Worm (Caenorhabditis elegans) whole organism, L2 larva: ENCODE measurements around the gene Y38H6C.8.

Source experiments
- C34F6.9 ChIP-seq: fragments of 150-350 bp; optimal IDR thresholded peaks from 2 replicates; lab custom pipeline; 2014; ENCODE audit warnings: missing biosample characterization, missing genetic modification characterization
- F13H6.1 ChIP-seq: sonication (generic microtip); optimal IDR thresholded peaks from 2 replicates; lab custom pipeline; 2016; ENCODE audit warnings: missing genetic modification characterization, missing compliant biosample characterization
- R02D3.7 ChIP-seq: fragments of 150-350 bp; optimal IDR thresholded peaks from 2 replicates; lab custom pipeline; 2014; ENCODE audit warnings: missing biosample characterization, missing genetic modification characterization
- Y55F3AM.14 ChIP-seq: fragments of 200-800 bp; sonication (Bioruptor generic); optimal IDR thresholded peaks from 2 replicates; lab custom pipeline; 2018; ENCODE audit warnings: mild to moderate bottlenecking, missing genetic modification characterization, missing compliant biosample characterization
- ZK546.5 ChIP-seq: sonication (generic microtip); optimal IDR thresholded peaks from 2 replicates; lab custom pipeline; 2017; ENCODE audit warnings: missing biosample characterization, missing genetic modification characterization
- alr-1 ChIP-seq: fragments of 150-350 bp; optimal IDR thresholded peaks from 2 replicates; lab custom pipeline; 2014; ENCODE audit warnings: missing biosample characterization, missing genetic modification characterization
- aly-2 ChIP-seq: fragments of 150-350 bp; optimal IDR thresholded peaks from 2 replicates; lab custom pipeline; 2014; ENCODE audit warnings: missing biosample characterization, missing genetic modification characterization
- blmp-1 ChIP-seq: sonication (generic microtip); optimal IDR thresholded peaks from 2 replicates; lab custom pipeline; 2017; ENCODE audit warnings: missing genetic modification characterization, mild to moderate bottlenecking, missing compliant biosample characterization, antibody characterized with exemption, moderate library complexity; ENCODE audit not compliant: insufficient read depth
- ceh-16 ChIP-seq: fragments of 150-350 bp; optimal IDR thresholded peaks from 2 replicates; lab custom pipeline; 2014; ENCODE audit warnings: missing biosample characterization, missing genetic modification characterization
- crh-2 ChIP-seq: sonication (generic microtip); optimal IDR thresholded peaks from 2 replicates; lab custom pipeline; 2017; ENCODE audit warnings: missing biosample characterization, missing genetic modification characterization
- dmd-4 ChIP-seq: sonication (generic microtip); optimal IDR thresholded peaks from 2 replicates; lab custom pipeline; 2017; ENCODE audit warnings: missing biosample characterization, missing genetic modification characterization
- egl-27 ChIP-seq: sonication (generic microtip); optimal IDR thresholded peaks from 3 replicates; lab custom pipeline; 2017; ENCODE audit warnings: missing biosample characterization, missing genetic modification reagents, missing genetic modification characterization
- elt-1 ChIP-seq: fragments of 150-350 bp; optimal IDR thresholded peaks from 2 replicates; lab custom pipeline; 2014; ENCODE audit warnings: missing biosample characterization, missing genetic modification characterization
- elt-3 ChIP-seq: sonication (generic microtip); optimal IDR thresholded peaks from 2 replicates; lab custom pipeline; 2017; ENCODE audit warnings: missing biosample characterization, missing genetic modification characterization
- fos-1 ChIP-seq: fragments of 150-350 bp; optimal IDR thresholded peaks from 2 replicates; lab custom pipeline; 2014; ENCODE audit warnings: missing biosample characterization, missing genetic modification characterization
- gmeb-1 ChIP-seq: fragments of 150-350 bp; optimal IDR thresholded peaks from 2 replicates; lab custom pipeline; 2014; ENCODE audit warnings: missing biosample characterization, missing genetic modification characterization
- lin-11 ChIP-seq: fragments of 150-350 bp; sonication (generic microtip); optimal IDR thresholded peaks from 2 replicates; lab custom pipeline; 2014; ENCODE audit warnings: missing biosample characterization, missing genetic modification characterization, inconsistent platforms, mixed read lengths
- lin-13 ChIP-seq: fragments of 150-350 bp; optimal IDR thresholded peaks from 2 replicates; lab custom pipeline; 2014; ENCODE audit warnings: missing biosample characterization, missing genetic modification reagents, missing genetic modification characterization
- lin-39 ChIP-seq: fragments of 150-350 bp; optimal IDR thresholded peaks from 2 replicates; lab custom pipeline; 2014; ENCODE audit warnings: missing biosample characterization, missing genetic modification reagents, missing genetic modification characterization
- lsy-2 ChIP-seq, 2 experiments: fragments of 150-350 bp in 1 of 2; sonication (generic microtip) in 1 of 2; optimal IDR thresholded peaks; 2 replicates each; lab custom pipeline; 2014 to 2017; ENCODE audit warnings: missing biosample characterization in 2 of 2, missing genetic modification characterization in 2 of 2
- mab-5 ChIP-seq: fragments of 150-350 bp; optimal IDR thresholded peaks from 2 replicates; lab custom pipeline; 2014; ENCODE audit warnings: missing biosample characterization, missing genetic modification characterization
- mbf-1 ChIP-seq: sonication (generic microtip); optimal IDR thresholded peaks from 2 replicates; lab custom pipeline; 2017; ENCODE audit warnings: missing biosample characterization, missing genetic modification characterization
- mdl-1 ChIP-seq, 2 experiments: fragments of 150-350 bp in 1 of 2; sonication (generic microtip) in 1 of 2; optimal IDR thresholded peaks; 2 replicates each; lab custom pipeline; 2017; ENCODE audit warnings: missing biosample characterization in 2 of 2, missing genetic modification characterization in 2 of 2
- nhr-10 ChIP-seq: sonication (generic microtip); optimal IDR thresholded peaks from 2 replicates; lab custom pipeline; 2017; ENCODE audit warnings: missing biosample characterization, missing genetic modification characterization
- nhr-11 ChIP-seq: fragments of 150-350 bp; optimal IDR thresholded peaks from 2 replicates; lab custom pipeline; 2014; ENCODE audit warnings: missing biosample characterization, missing genetic modification characterization
- nhr-12 ChIP-seq: fragments of 150-350 bp; optimal IDR thresholded peaks from 2 replicates; lab custom pipeline; 2014; ENCODE audit warnings: missing biosample characterization, missing genetic modification characterization
- nhr-129 ChIP-seq: fragments of 150-350 bp; optimal IDR thresholded peaks from 2 replicates; lab custom pipeline; 2014; ENCODE audit warnings: missing biosample characterization, missing genetic modification characterization
- nhr-21 ChIP-seq: fragments of 150-350 bp; optimal IDR thresholded peaks from 2 replicates; lab custom pipeline; 2014; ENCODE audit warnings: missing biosample characterization, missing genetic modification characterization
- nhr-23 ChIP-seq: fragments of 150-350 bp; optimal IDR thresholded peaks from 2 replicates; lab custom pipeline; 2014; ENCODE audit warnings: missing biosample characterization, missing genetic modification reagents, missing genetic modification characterization
- nhr-237 ChIP-seq: fragments of 150-350 bp; optimal IDR thresholded peaks from 2 replicates; lab custom pipeline; 2014; ENCODE audit warnings: missing biosample characterization, missing genetic modification characterization
- nhr-25 ChIP-seq: fragments of 150-350 bp; sonication (generic microtip); optimal IDR thresholded peaks from 3 replicates; lab custom pipeline; 2014; ENCODE audit warnings: missing biosample characterization, missing genetic modification characterization
- nhr-6 ChIP-seq: fragments of 150-350 bp; optimal IDR thresholded peaks from 2 replicates; lab custom pipeline; 2014; ENCODE audit warnings: missing biosample characterization, missing genetic modification characterization
- nhr-77 ChIP-seq: fragments of 150-350 bp; optimal IDR thresholded peaks from 2 replicates; lab custom pipeline; 2014; ENCODE audit warnings: missing biosample characterization, missing genetic modification characterization
- peb-1 ChIP-seq: fragments of 150-350 bp; optimal IDR thresholded peaks from 2 replicates; lab custom pipeline; 2014; ENCODE audit warnings: missing biosample characterization, missing genetic modification characterization
- sem-4 ChIP-seq: fragments of 150-350 bp; optimal IDR thresholded peaks from 2 replicates; lab custom pipeline; 2014; ENCODE audit warnings: missing biosample characterization, missing genetic modification reagents, missing genetic modification characterization
- skn-1 ChIP-seq: sonication (generic microtip); optimal IDR thresholded peaks from 2 replicates; lab custom pipeline; 2017; ENCODE audit warnings: missing biosample characterization, missing genetic modification characterization
- sma-3 ChIP-seq: sonication (generic microtip); optimal IDR thresholded peaks from 2 replicates; lab custom pipeline; 2016; ENCODE audit warnings: missing genetic modification reagents, missing genetic modification characterization, missing compliant biosample characterization
- sma-9 ChIP-seq, 2 experiments: fragments of 150-350 bp in 1 of 2; sonication (generic microtip) in 1 of 2; optimal IDR thresholded peaks; 2 replicates each; lab custom pipeline; 2014 to 2016; ENCODE audit warnings: missing genetic modification characterization in 2 of 2, mild to moderate bottlenecking in 1 of 2, missing biosample characterization in 1 of 2, missing compliant biosample characterization in 1 of 2, missing genetic modification reagents in 1 of 2, moderate library complexity in 1 of 2
- snpc-4 ChIP-seq: fragments of 150-350 bp; optimal IDR thresholded peaks from 2 replicates; lab custom pipeline; 2014; ENCODE audit warnings: missing biosample characterization, missing genetic modification characterization
- unc-39 ChIP-seq: fragments of 150-350 bp; optimal IDR thresholded peaks from 2 replicates; lab custom pipeline; 2014; ENCODE audit warnings: missing biosample characterization, missing genetic modification characterization
- unc-55 ChIP-seq: fragments of 150-350 bp; sonication (generic microtip); optimal IDR thresholded peaks from 3 replicates; lab custom pipeline; 2014; ENCODE audit warnings: missing biosample characterization, missing genetic modification reagents, missing genetic modification characterization
- unc-62 ChIP-seq: fragments of 150-350 bp; optimal IDR thresholded peaks from 2 replicates; lab custom pipeline; 2014; ENCODE audit warnings: missing biosample characterization, missing genetic modification reagents, missing genetic modification characterization
- ztf-1 ChIP-seq: fragments of 200-800 bp; sonication (Bioruptor generic); conservative IDR thresholded peaks from 2 replicates; pipeline ENCODE4 v1.3.6; 2022; ENCODE audit warnings: missing genetic modification characterization, missing compliant biosample characterization
- ztf-11 ChIP-seq: sonication (generic microtip); optimal IDR thresholded peaks from 2 replicates; lab custom pipeline; 2017; ENCODE audit warnings: missing biosample characterization, missing genetic modification characterization
- ztf-4 ChIP-seq: fragments of 150-350 bp; optimal IDR thresholded peaks from 2 replicates; lab custom pipeline; 2014; ENCODE audit warnings: missing biosample characterization, missing genetic modification characterization

The Y38H6C.8 gene

DNA sequence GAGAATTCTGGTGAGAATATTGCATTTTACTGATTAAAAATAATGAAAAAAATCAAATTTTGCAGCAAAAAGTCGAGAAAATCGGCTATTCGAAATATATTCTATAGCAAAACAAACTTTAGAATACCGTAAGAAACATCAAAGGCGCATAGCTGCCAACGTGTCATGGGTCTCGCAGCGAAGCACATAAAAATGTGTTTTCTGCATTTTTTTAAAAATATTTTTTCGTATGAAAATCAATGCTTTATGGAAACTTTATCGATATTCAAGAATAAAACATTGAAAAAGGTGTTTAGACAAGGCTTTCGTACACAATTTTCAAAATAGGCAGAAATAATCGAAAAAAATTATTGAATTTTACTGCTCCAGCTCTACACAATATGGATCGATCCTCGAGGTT lies 37.2 kb upstream of the Y38H6C.8 start:
- TF ChIP-seq fos-1 (tag; lab: Kevin White, UChicago) = no peak
- no peak for TF ChIP-seq ztf-1
- no peak for TF ChIP-seq R02D3.7 (tag; lab: Kevin White, UChicago)
- no peak for TF ChIP-seq crh-2 (tag; lab: Kevin White, UChicago)
- TF ChIP-seq, all 48 proteins: peak for 0

ce11 chrV:20476981-20477380 lies 36.8 kb upstream of the Y38H6C.8 start:
- TF ChIP-seq unc-55 (GFP tag; lab: Kevin White, UChicago) (peak; percentile 26), lsy-2 (tag; optimal IDR thresholded peaks at IDR 0.05; lab: Kevin White, UChicago) (peak in 1 of 2 experiments; percentile 59), unc-39 (tag; lab: Kevin White, UChicago) (no peak), C34F6.9 (tag; lab: Kevin White, UChicago) (peak; percentile 5)

DNA sequence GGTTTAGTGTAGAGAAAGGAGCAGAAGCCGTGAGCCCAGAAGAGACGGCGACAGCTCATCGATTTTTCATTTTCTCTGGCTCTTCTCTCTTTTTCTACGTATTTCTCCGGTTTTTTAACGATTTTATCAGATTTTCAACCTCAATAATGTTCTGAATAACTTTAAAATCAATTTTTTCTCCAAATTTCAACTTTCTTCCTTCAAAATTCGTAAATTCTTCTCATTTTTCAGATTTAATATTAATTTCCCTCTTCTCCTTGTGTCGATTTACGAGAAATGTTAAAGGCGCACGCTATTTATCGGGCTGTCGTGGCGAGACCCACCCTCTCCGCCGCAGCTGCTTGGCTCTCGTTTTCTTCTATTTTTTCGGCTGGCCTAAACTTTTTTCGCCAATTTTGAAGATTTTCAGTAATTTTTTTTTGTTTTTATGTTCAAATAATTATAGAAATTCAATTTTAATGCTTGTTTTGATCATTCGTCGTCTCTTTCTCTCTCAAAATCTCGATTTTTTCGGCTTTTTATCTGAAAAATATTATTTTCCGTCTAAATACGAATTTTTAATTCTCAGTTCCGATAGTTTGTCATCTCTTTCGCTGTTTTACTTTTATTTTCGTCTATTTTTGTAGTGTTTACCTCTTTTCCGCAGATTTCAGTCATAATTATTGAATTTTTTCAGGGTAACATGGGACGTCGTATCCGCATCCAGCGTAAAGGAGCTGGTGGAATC lies 34.6 kb upstream of the Y38H6C.8 start, which contains the start of the genes calf-1 and rpl-2:
Gene calf-1, minus strand, starts transcription at position 77 of the 727 bp plus-strand sequence.
Gene rpl-2, plus strand, starts transcription at position 677 of the 727 bp plus-strand sequence.
- peak; percentile 48 for TF ChIP-seq nhr-129 (tag; lab: Kevin White, UChicago)
- peak; percentile 45 for TF ChIP-seq nhr-25 (tag; lab: Kevin White, UChicago)
- TF ChIP-seq nhr-10 (tag; lab: Kevin White, UChicago) = no peak
- TF ChIP-seq Y55F3AM.14 (GFP tag; lab: Kevin White, UChicago) = no peak
- no peak for TF ChIP-seq blmp-1
- TF ChIP-seq snpc-4 = no peak
- TF ChIP-seq lin-11 (tag; lab: Kevin White, UChicago) = peak; percentile 24
- no peak for TF ChIP-seq crh-2 (tag; lab: Kevin White, UChicago)
- peak; percentile 78 for TF ChIP-seq C34F6.9 (tag; lab: Kevin White, UChicago)
- TF ChIP-seq ztf-1 = no peak
- TF ChIP-seq fos-1 (tag; lab: Kevin White, UChicago) = no peak
- no peak for TF ChIP-seq lin-39 (tag; lab: Kevin White, UChicago)
- TF ChIP-seq nhr-12 = no peak
- TF ChIP-seq mbf-1 = no peak
- no peak for TF ChIP-seq nhr-23
- no peak for TF ChIP-seq nhr-77 (tag; lab: Kevin White, UChicago)
- no peak for TF ChIP-seq unc-62 (GFP tag; lab: Kevin White, UChicago)
- peak in 1 of 2 experiments; percentile 83 for TF ChIP-seq lsy-2 (tag; optimal IDR thresholded peaks at IDR 0.05; lab: Kevin White, UChicago)
- peak; percentile 9 for TF ChIP-seq sma-3 (GFP tag; lab: Kevin White, UChicago)
- no peak for TF ChIP-seq nhr-6 (tag; lab: Kevin White, UChicago)
- no peak for TF ChIP-seq sma-9 (GFP tag; optimal IDR thresholded peaks at IDR 0.05; lab: Kevin White, UChicago)
- no peak for TF ChIP-seq sma-9 (tag; optimal IDR thresholded peaks at IDR 0.05; lab: Kevin White, UChicago)
- peak; percentile 69 for TF ChIP-seq R02D3.7 (tag; lab: Kevin White, UChicago)
- TF ChIP-seq elt-1 (tag; lab: Kevin White, UChicago) = no peak
- TF ChIP-seq nhr-11 = no peak
- TF ChIP-seq nhr-21 (tag; lab: Kevin White, UChicago) = no peak
- TF ChIP-seq F13H6.1 (tag; lab: Kevin White, UChicago) = peak; percentile 45
- TF ChIP-seq aly-2 (tag; lab: Kevin White, UChicago) = no peak
- TF ChIP-seq egl-27 (tag; lab: Kevin White, UChicago) = no peak
- TF ChIP-seq dmd-4 (tag; lab: Kevin White, UChicago) = no peak
- no peak for TF ChIP-seq ZK546.5 (tag; lab: Kevin White, UChicago)
- TF ChIP-seq lin-13 (GFP tag; lab: Kevin White, UChicago) = peak; percentile 52
- TF ChIP-seq skn-1 (tag; lab: Kevin White, UChicago) = no peak
- peak; percentile 46 for TF ChIP-seq sem-4 (tag; lab: Kevin White, UChicago)
- TF ChIP-seq elt-3 = no peak
- no peak for TF ChIP-seq ceh-16 (tag; lab: Kevin White, UChicago)
- TF ChIP-seq unc-55 (GFP tag; lab: Kevin White, UChicago) = peak; percentile 74
- TF ChIP-seq peb-1 (tag; lab: Kevin White, UChicago) = no peak
- TF ChIP-seq gmeb-1 = peak; percentile 67
- TF ChIP-seq unc-39 (tag; lab: Kevin White, UChicago) = no peak
- TF ChIP-seq mab-5 (tag; lab: Kevin White, UChicago) = no peak
- no peak for TF ChIP-seq ztf-11 (tag; lab: Kevin White, UChicago)
- no peak for TF ChIP-seq nhr-237 (tag; lab: Kevin White, UChicago)
- TF ChIP-seq ztf-4 (tag; lab: Kevin White, UChicago) = no peak
- no peak for TF ChIP-seq alr-1 (tag; lab: Kevin White, UChicago)
- no peak for TF ChIP-seq mdl-1 (tag; optimal IDR thresholded peaks at IDR 0.05; lab: Kevin White, UChicago)
